Worm (Caenorhabditis elegans) whole organism, L4 larva: ENCODE data around the gene C55A6.10.

Source experiments
- D1046.2 ChIP-seq: fragments of 200-800 bp; sonication (Bioruptor generic); IDR thresholded peaks from 2 replicates; pipeline ENCODE4 v1.3.6; 2022; ENCODE audit warnings: missing genetic modification characterization, missing compliant biosample characterization
- F49E8.2 ChIP-seq: sonication (generic microtip); optimal IDR thresholded peaks from 2 replicates; lab custom pipeline; 2016; ENCODE audit warnings: missing compliant biosample characterization, mild to moderate bottlenecking, missing genetic modification characterization, borderline replicate concordance
- T20F7.1 ChIP-seq: fragments of 200-800 bp; sonication (Bioruptor generic); optimal IDR thresholded peaks from 2 replicates; lab custom pipeline; 2018; ENCODE audit warnings: mild to moderate bottlenecking, missing genetic modification characterization, missing compliant biosample characterization
- Y48G9A.11 ChIP-seq: fragments of 200-800 bp; sonication (Bioruptor generic); IDR thresholded peaks from 2 replicates; pipeline ENCODE4 v1.3.6; 2022; ENCODE audit warnings: missing genetic modification reagents, missing genetic modification characterization, missing compliant biosample characterization
- aha-1 ChIP-seq: fragments of 150-350 bp; peaks from one replicate; lab custom pipeline; 2014; ENCODE audit warnings: missing biosample characterization, missing genetic modification characterization
- aly-2 ChIP-seq: sonication (generic microtip); optimal IDR thresholded peaks from 2 replicates; lab custom pipeline; 2018; ENCODE audit warnings: missing biosample characterization, missing genetic modification characterization
- ceh-28 ChIP-seq: fragments of 150-350 bp; optimal IDR thresholded peaks from 2 replicates; lab custom pipeline; 2014; ENCODE audit warnings: missing biosample characterization, missing genetic modification reagents, missing genetic modification characterization
- ceh-32 ChIP-seq: sonication (generic microtip); optimal IDR thresholded peaks from 2 replicates; lab custom pipeline; 2016; ENCODE audit warnings: mild to moderate bottlenecking, missing genetic modification characterization, missing compliant biosample characterization; ENCODE audit not compliant: poor library complexity
- ceh-62 ChIP-seq: sonication (generic microtip); optimal IDR thresholded peaks from 2 replicates; lab custom pipeline; 2017; ENCODE audit warnings: missing biosample characterization, missing genetic modification characterization
- cey-2 ChIP-seq: sonication (generic microtip); optimal IDR thresholded peaks from 3 replicates; lab custom pipeline; 2017; ENCODE audit warnings: missing genetic modification characterization, mild to moderate bottlenecking, missing compliant biosample characterization, antibody characterized with exemption, borderline replicate concordance; ENCODE audit not compliant: insufficient read depth
- daf-16 ChIP-seq, 3 experiments: sonication (generic microtip); optimal IDR thresholded peaks; 2 replicates each; lab custom pipeline; 2016 to 2017; ENCODE audit warnings: missing genetic modification characterization in 3 of 3, missing genetic modification reagents in 3 of 3, mild to moderate bottlenecking in 2 of 3, missing compliant biosample characterization in 2 of 3, missing biosample characterization in 1 of 3, moderate library complexity in 1 of 3
- dmd-6 ChIP-seq: fragments of 200-800 bp; sonication (Bioruptor generic); IDR thresholded peaks from 2 replicates; pipeline ENCODE4 v1.3.6; 2022; ENCODE audit warnings: missing genetic modification reagents, missing genetic modification characterization, missing compliant biosample characterization
- egl-43 ChIP-seq: fragments of 200-800 bp; sonication (Bioruptor generic); IDR thresholded peaks from 2 replicates; pipeline ENCODE4 v1.3.6; 2022; ENCODE audit warnings: missing genetic modification reagents, missing genetic modification characterization, missing compliant biosample characterization
- hif-1 ChIP-seq, 2 experiments: sonication (generic microtip); optimal IDR thresholded peaks; 2 replicates each; lab custom pipeline; 2016 to 2017; ENCODE audit warnings: missing compliant biosample characterization in 2 of 2, missing genetic modification characterization in 2 of 2, missing genetic modification reagents in 2 of 2, missing genotype in 2 of 2, mild to moderate bottlenecking in 1 of 2
- hlh-30 ChIP-seq: sonication (generic microtip); optimal IDR thresholded peaks from 2 replicates; lab custom pipeline; 2017; ENCODE audit warnings: antibody characterized with exemption, mild to moderate bottlenecking, missing genetic modification characterization, missing compliant biosample characterization; ENCODE audit not compliant: insufficient read depth
- lir-3 ChIP-seq: sonication (generic microtip); optimal IDR thresholded peaks from 2 replicates; lab custom pipeline; 2016; ENCODE audit warnings: mild to moderate bottlenecking, missing genetic modification characterization, missing compliant biosample characterization
- mdl-1 ChIP-seq, 2 experiments: fragments of 150-350 bp in 1 of 2; sonication (generic microtip) in 1 of 2; optimal IDR thresholded peaks; 2 replicates each; lab custom pipeline; 2014 to 2017; ENCODE audit warnings: missing biosample characterization in 2 of 2, missing genetic modification characterization in 2 of 2
- mep-1 ChIP-seq: fragments of 150-350 bp; sonication (generic microtip); optimal IDR thresholded peaks from 3 replicates; lab custom pipeline; 2014; ENCODE audit warnings: missing biosample characterization, missing genetic modification characterization
- mes-2 ChIP-seq: sonication (generic microtip); optimal IDR thresholded peaks from 2 replicates; lab custom pipeline; 2016; ENCODE audit warnings: missing genotype, mild to moderate bottlenecking, missing genetic modification characterization, missing compliant biosample characterization; ENCODE audit not compliant: poor library complexity, severe bottlenecking
- nhr-102 ChIP-seq: sonication (generic microtip); optimal IDR thresholded peaks from 2 replicates; lab custom pipeline; 2016; ENCODE audit warnings: mild to moderate bottlenecking, missing genetic modification characterization, moderate library complexity, missing compliant biosample characterization
- nhr-25 ChIP-seq: sonication (generic microtip); optimal IDR thresholded peaks from 2 replicates; lab custom pipeline; 2017; ENCODE audit warnings: missing genetic modification characterization, mild to moderate bottlenecking, missing compliant biosample characterization, antibody characterized with exemption, moderate library complexity, borderline replicate concordance; ENCODE audit not compliant: insufficient read depth
- nhr-48 ChIP-seq: sonication (generic microtip); optimal IDR thresholded peaks from 2 replicates; lab custom pipeline; 2016; ENCODE audit warnings: mild to moderate bottlenecking, missing genetic modification characterization, missing compliant biosample characterization
- nhr-6 ChIP-seq: fragments of 150-350 bp; optimal IDR thresholded peaks from 2 replicates; lab custom pipeline; 2014; ENCODE audit warnings: missing biosample characterization, missing genetic modification characterization
- pha-4 ChIP-seq, 2 experiments: fragments of 150-350 bp in 1 of 2; fragments of 200-800 bp in 1 of 2; sonication (Bioruptor generic) in 1 of 2; IDR thresholded peaks in 1 of 2; optimal IDR thresholded peaks in 1 of 2; 2 replicates each; pipeline versions ENCODE4 v1.3.6 to Lab custom; 2014 to 2022; ENCODE audit warnings: missing genetic modification characterization in 2 of 2, missing genetic modification reagents in 2 of 2, missing biosample characterization in 1 of 2, missing compliant biosample characterization in 1 of 2
- pqm-1 ChIP-seq: sonication (generic microtip); optimal IDR thresholded peaks from 2 replicates; lab custom pipeline; 2017; ENCODE audit warnings: missing biosample characterization, missing genetic modification characterization
- snpc-4 ChIP-seq: fragments of 150-350 bp; optimal IDR thresholded peaks from 2 replicates; lab custom pipeline; 2014; ENCODE audit warnings: missing biosample characterization, missing genetic modification characterization
- unc-62 ChIP-seq, 3 experiments: fragments of 150-350 bp in 1 of 3; sonication (generic microtip); optimal IDR thresholded peaks in 2 of 3; peaks in 1 of 3; 1 replicate in 1 of 3; 2 replicates in 2 of 3; lab custom pipeline; 2014 to 2017; ENCODE audit warnings: missing biosample characterization in 3 of 3, missing genetic modification characterization in 3 of 3, missing genetic modification reagents in 3 of 3, missing genotype in 1 of 3
- zfp-2 ChIP-seq: sonication (generic microtip); optimal IDR thresholded peaks from 2 replicates; lab custom pipeline; 2016; ENCODE audit warnings: mild to moderate bottlenecking, missing genetic modification characterization, missing compliant biosample characterization
- ztf-7 ChIP-seq: fragments of 150-350 bp; optimal IDR thresholded peaks from 2 replicates; lab custom pipeline; 2014; ENCODE audit warnings: missing biosample characterization, missing genetic modification characterization

Gene C55A6.10

ce11 chrV:11526927-11527491, 21.9 kb downstream of the C55A6.10 start:
- no peak for TF ChIP-seq Y48G9A.11 (GFP tag; lab: Robert Waterston, UW)
- TF ChIP-seq unc-62 (GFP tag; optimal IDR thresholded peaks at IDR 0.05 in 1 of 2; lab: Kevin White, UChicago), result peak in 1 of 2 experiments; percentile 91
- no peak for TF ChIP-seq unc-62 (tag; optimal IDR thresholded peaks at IDR 0.05; lab: Kevin White, UChicago)

- TF ChIP-seq ceh-28 (no peak), egl-43 (GFP tag; lab: Robert Waterston, UW) (no peak), ceh-62 (tag; lab: Kevin White, UChicago) (no peak), D1046.2 (GFP tag; lab: Robert Waterston, UW) (no peak), nhr-102 (tag; lab: Kevin White, UChicago) (no peak), pha-4 (GFP tag; IDR thresholded peaks at IDR 0.05; lab: Robert Waterston, UW) (no peak), pha-4 (tag; optimal IDR thresholded peaks at IDR 0.05; lab: Kevin White, UChicago) (no peak), mdl-1 (tag; optimal IDR thresholded peaks at IDR 0.05; lab: Kevin White, UChicago) (no peak), hif-1 (tag; optimal IDR thresholded peaks at IDR 0.05; lab: Kevin White, UChicago) (no peak), nhr-25 (tag; lab: Kevin White, UChicago) (no peak), zfp-2 (tag; lab: Kevin White, UChicago) (no peak), aly-2 (tag; lab: Kevin White, UChicago) (no peak), T20F7.1 (GFP tag; lab: Kevin White, UChicago) (no peak), nhr-6 (tag; lab: Kevin White, UChicago) (no peak), cey-2 (tag; lab: Kevin White, UChicago) (no peak), mep-1 (tag; lab: Kevin White, UChicago) (no peak), pqm-1 (tag; lab: Kevin White, UChicago) (no peak), lir-3 (no peak), nhr-48 (tag; lab: Kevin White, UChicago) (no peak), ztf-7 (tag; lab: Kevin White, UChicago) (no peak)
- TF ChIP-seq, all 104 proteins: peak for 0
Observed at ce11 chrV:11527531-11527930, 22.4 kb downstream of the C55A6.10 start, which contains the start of gene ccch-1. Gene ccch-1 (plus strand): TSS chrV:11527831.

- no peak for TF ChIP-seq mes-2 (tag; lab: Kevin White, UChicago)
- TF ChIP-seq Y48G9A.11 (GFP tag; lab: Robert Waterston, UW), result no peak
- TF ChIP-seq hlh-30, result peak; percentile 50
- no peak for TF ChIP-seq ceh-32 (tag; lab: Kevin White, UChicago)
- TF ChIP-seq daf-16 (GFP tag; optimal IDR thresholded peaks at IDR 0.05; lab: Kevin White, UChicago), result no peak
- no peak for TF ChIP-seq daf-16 (tag; optimal IDR thresholded peaks at IDR 0.05; lab: Kevin White, UChicago)
- no peak for TF ChIP-seq snpc-4 (tag; lab: Kevin White, UChicago)
- TF ChIP-seq F49E8.2 (tag; lab: Kevin White, UChicago), result no peak
- peak in 1 of 2 experiments; percentile 91 for TF ChIP-seq unc-62 (GFP tag; optimal IDR thresholded peaks at IDR 0.05 in 1 of 2; lab: Kevin White, UChicago)
- no peak for TF ChIP-seq unc-62 (tag; optimal IDR thresholded peaks at IDR 0.05; lab: Kevin White, UChicago)
- TF ChIP-seq, all 104 proteins: peak for 2
Observed at ce11 chrV:11528633-11529327, 23.6 kb downstream of the C55A6.10 start.

- TF ChIP-seq pha-4 (GFP tag; IDR thresholded peaks at IDR 0.05; lab: Robert Waterston, UW), result no peak
- TF ChIP-seq pha-4 (tag; optimal IDR thresholded peaks at IDR 0.05; lab: Kevin White, UChicago), result peak; percentile 71
- no peak for TF ChIP-seq dmd-6 (GFP tag; lab: Robert Waterston, UW)
- TF ChIP-seq aha-1, result peak; percentile 64
Observed at ce11 chrV:11529541-11529940, 24.4 kb downstream of the C55A6.10 start.
